Fruit fly (Drosophila melanogaster): ENCODE measurements around the gene CG42821.

DNA sequence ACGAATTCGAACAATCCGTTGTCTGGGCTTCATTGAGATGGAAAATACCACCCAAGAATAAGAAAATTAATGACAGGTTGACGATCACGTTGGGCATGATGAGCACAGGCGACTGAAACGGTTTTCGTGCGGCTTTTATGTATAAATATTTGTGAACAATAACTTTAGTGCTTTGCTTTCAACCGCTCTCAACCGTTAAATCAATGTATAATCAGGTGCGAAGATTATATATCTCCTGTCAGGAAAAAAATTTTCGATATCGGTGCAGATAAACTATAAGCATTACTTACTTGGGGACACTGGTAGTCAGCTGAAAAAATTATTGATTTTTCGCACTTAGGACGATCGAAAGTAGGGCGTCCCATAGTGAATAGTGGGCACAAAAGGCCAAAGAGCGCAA, 7.9 kb upstream of the CG42821 start, which contains the start of gene CG42823:
- no peak for TF ChIP-seq fd102C (GFP tag; optimal IDR thresholded peaks at IDR 0.05)
- no peak for TF ChIP-seq CG1024 (GFP tag; IDR thresholded peaks at IDR 0.05)

Measured in whole organism, embryonic.